Fruit fly (Drosophila melanogaster) whole organism, adult: Measurements from ENCODE around the gene CG3630.

Experiments used
- CG11617 ChIP-seq: fragments of 200-800 bp; sonication (Bioruptor generic); optimal IDR thresholded peaks from 2 replicates; lab custom pipeline; 2017; ENCODE audit warnings: mild to moderate bottlenecking, missing biosample characterization, missing genetic modification reagents, missing genetic modification characterization
- CG12768 ChIP-seq: fragments of 200-800 bp; sonication (Bioruptor generic); optimal IDR thresholded peaks from 2 replicates; lab custom pipeline; 2017; ENCODE audit warnings: missing biosample characterization, missing genetic modification characterization, mild to moderate bottlenecking, moderate library complexity, missing genetic modification reagents
- CG14711 ChIP-seq: fragments of 200-800 bp; sonication (Bioruptor generic); optimal IDR thresholded peaks from 2 replicates; lab custom pipeline; 2018; ENCODE audit warnings: missing biosample characterization, mild to moderate bottlenecking, missing genetic modification characterization, moderate library complexity
- CG1620 ChIP-seq: fragments of 200-800 bp; sonication (Bioruptor generic); optimal IDR thresholded peaks from 2 replicates; lab custom pipeline; 2016; ENCODE audit warnings: missing biosample characterization, missing genetic modification characterization
- CG33017 ChIP-seq: fragments of 200-800 bp; sonication (Bioruptor generic); optimal IDR thresholded peaks from 2 replicates; lab custom pipeline; 2018; ENCODE audit warnings: missing biosample characterization, mild to moderate bottlenecking, missing genetic modification characterization, moderate library complexity
- CG5204 ChIP-seq: fragments of 200-800 bp; sonication (Bioruptor generic); optimal IDR thresholded peaks from 2 replicates; lab custom pipeline; 2016; ENCODE audit warnings: missing biosample characterization, missing genetic modification characterization
- CG7045 ChIP-seq: fragments of 200-800 bp; sonication (Bioruptor generic); optimal IDR thresholded peaks from 2 replicates; lab custom pipeline; 2017; ENCODE audit warnings: missing biosample characterization, mild to moderate bottlenecking, missing genetic modification characterization
- CG7101 ChIP-seq: fragments of 200-800 bp; sonication (Bioruptor generic); optimal IDR thresholded peaks from 2 replicates; lab custom pipeline; 2018; ENCODE audit warnings: missing biosample characterization, mild to moderate bottlenecking, missing genetic modification characterization, moderate library complexity
- Clk ChIP-seq: fragments of 200-800 bp; sonication (Bioruptor generic); optimal IDR thresholded peaks from 2 replicates; lab custom pipeline; 2017; ENCODE audit warnings: missing biosample characterization, missing genetic modification characterization
- Crg-1 ChIP-seq: fragments of 200-800 bp; sonication (Bioruptor generic); optimal IDR thresholded peaks from 2 replicates; lab custom pipeline; 2016; ENCODE audit warnings: missing biosample characterization, missing genetic modification characterization
- Hr96 ChIP-seq: fragments of 200-800 bp; sonication (Bioruptor generic); optimal IDR thresholded peaks from 2 replicates; lab custom pipeline; 2016; ENCODE audit warnings: missing biosample characterization, missing genetic modification characterization
- Mnt ChIP-seq: fragments of 200-800 bp; sonication (Bioruptor generic); optimal IDR thresholded peaks from 2 replicates; lab custom pipeline; 2016; ENCODE audit warnings: missing biosample characterization, mild to moderate bottlenecking, missing genetic modification characterization
- bab1 ChIP-seq: fragments of 200-800 bp; sonication (Bioruptor generic); optimal IDR thresholded peaks from 3 replicates; lab custom pipeline; 2019; ENCODE audit warnings: missing biosample characterization, mild to moderate bottlenecking, missing genetic modification characterization, moderate library complexity
- cic ChIP-seq: fragments of 200-800 bp; sonication (Bioruptor generic); optimal IDR thresholded peaks from 2 replicates; lab custom pipeline; 2017; ENCODE audit warnings: missing biosample characterization, mild to moderate bottlenecking, missing genetic modification characterization, moderate library complexity
- cnc ChIP-seq, 2 experiments: fragments of >200 bp; optimal IDR thresholded peaks; 2 replicates each; lab custom pipeline; 2017
- kay ChIP-seq: fragments of 200-800 bp; sonication (Bioruptor generic); peaks from one replicate; lab custom pipeline; 2016; ENCODE audit warnings: missing biosample characterization, missing genetic modification characterization, borderline replicate concordance
- ovo ChIP-seq: fragments of 200-800 bp; sonication (Bioruptor generic); optimal IDR thresholded peaks from 2 replicates; lab custom pipeline; 2016; ENCODE audit warnings: missing biosample characterization, missing genetic modification characterization
- pad ChIP-seq: fragments of 200-800 bp; sonication (Bioruptor generic); optimal IDR thresholded peaks from 3 replicates; lab custom pipeline; 2017; ENCODE audit warnings: missing biosample characterization, missing genetic modification characterization, mild to moderate bottlenecking, moderate library complexity, missing genetic modification reagents
- tj ChIP-seq: fragments of 200-800 bp; sonication (Bioruptor generic); optimal IDR thresholded peaks from 3 replicates; lab custom pipeline; 2017; ENCODE audit warnings: missing biosample characterization, mild to moderate bottlenecking, missing genetic modification characterization, moderate library complexity
- toe ChIP-seq: fragments of 200-800 bp; sonication (Bioruptor generic); optimal IDR thresholded peaks from 2 replicates; lab custom pipeline; 2016; ENCODE audit warnings: missing biosample characterization, missing genetic modification characterization

Gene CG3630

dm6 chrX:2137587-2138341 lies 24.2 kb upstream of the CG3630 start:
- TF ChIP-seq CG7045 (GFP tag; lab: Kevin White, UChicago), result peak; percentile 98
- TF ChIP-seq ovo (GFP tag; lab: Kevin White, UChicago), result peak; percentile 97
- TF ChIP-seq kay (GFP tag; lab: Kevin White, UChicago), result peak; percentile 98
- peak; percentile 99 for TF ChIP-seq Hr96 (GFP tag; lab: Kevin White, UChicago)
- peak; percentile 98 for TF ChIP-seq CG14711
- peak; percentile 95 for TF ChIP-seq Crg-1 (GFP tag; lab: Kevin White, UChicago)
- TF ChIP-seq tj (GFP tag; lab: Kevin White, UChicago), result peak; percentile 90
- peak; percentile 93 for TF ChIP-seq pad
- TF ChIP-seq CG5204 (GFP tag; lab: Kevin White, UChicago), result peak; percentile 97
- peak; percentile 87 for TF ChIP-seq bab1 (GFP tag; lab: Kevin White, UChicago)
- TF ChIP-seq CG1620, result peak; percentile 98
- TF ChIP-seq Clk, result peak; percentile 98
- peak; percentile 99 for TF ChIP-seq CG11617 (GFP tag; lab: Kevin White, UChicago)
- peak; percentile 97 for TF ChIP-seq Mnt
- peak; percentile 98 for TF ChIP-seq toe (GFP tag; lab: Kevin White, UChicago)
- peak; percentile 100 for TF ChIP-seq CG7101 (tag; lab: Kevin White, UChicago)
- TF ChIP-seq cnc (optimal IDR thresholded peaks at IDR 0.05; lab: Kevin White, UChicago), result no peak
- TF ChIP-seq cic (GFP tag; lab: Kevin White, UChicago), result peak; percentile 81
- TF ChIP-seq CG33017 (tag; lab: Kevin White, UChicago), result peak; percentile 99
- peak; percentile 98 for TF ChIP-seq CG12768

DNA sequence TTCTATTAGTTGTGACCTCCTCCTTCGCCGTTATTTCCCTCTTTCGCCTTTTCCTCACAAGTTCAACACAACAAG lies 23.8 kb upstream of the CG3630 start, which contains the start of gene ph-p:
ph-p (minus strand) TSS at position 30 of the 75 bp plus-strand sequence.
- no peak for TF ChIP-seq pad
- no peak for TF ChIP-seq toe (GFP tag; lab: Kevin White, UChicago)
- no peak for TF ChIP-seq CG7101 (tag; lab: Kevin White, UChicago)
- TF ChIP-seq Clk, result no peak
- no peak for TF ChIP-seq ovo (GFP tag; lab: Kevin White, UChicago)
- no peak for TF ChIP-seq kay (GFP tag; lab: Kevin White, UChicago)
- TF ChIP-seq CG12768, result no peak
- no peak for TF ChIP-seq Hr96 (GFP tag; lab: Kevin White, UChicago)
- no peak for TF ChIP-seq Mnt
- no peak for TF ChIP-seq cic (GFP tag; lab: Kevin White, UChicago)
- TF ChIP-seq Crg-1 (GFP tag; lab: Kevin White, UChicago), result no peak
- TF ChIP-seq CG7045 (GFP tag; lab: Kevin White, UChicago), result no peak
- no peak for TF ChIP-seq CG5204 (GFP tag; lab: Kevin White, UChicago)
- TF ChIP-seq CG1620, result no peak
- TF ChIP-seq cnc (optimal IDR thresholded peaks at IDR 0.05; lab: Kevin White, UChicago), result no peak
- TF ChIP-seq CG33017 (tag; lab: Kevin White, UChicago), result no peak

- TF ChIP-seq CG5204 (GFP tag; lab: Kevin White, UChicago) (no peak), bab1 (GFP tag; lab: Kevin White, UChicago) (no peak), Mnt (peak; percentile 28), Hr96 (GFP tag; lab: Kevin White, UChicago) (no peak), pad (no peak), kay (GFP tag; lab: Kevin White, UChicago) (peak; percentile 81), CG7045 (GFP tag; lab: Kevin White, UChicago) (no peak), tj (GFP tag; lab: Kevin White, UChicago) (peak; percentile 56), cnc (optimal IDR thresholded peaks at IDR 0.05; lab: Kevin White, UChicago) (no peak), cic (GFP tag; lab: Kevin White, UChicago) (no peak)
Measured at dm6 chrX:2138417-2138816, 23.6 kb upstream of the CG3630 start.

DNA sequence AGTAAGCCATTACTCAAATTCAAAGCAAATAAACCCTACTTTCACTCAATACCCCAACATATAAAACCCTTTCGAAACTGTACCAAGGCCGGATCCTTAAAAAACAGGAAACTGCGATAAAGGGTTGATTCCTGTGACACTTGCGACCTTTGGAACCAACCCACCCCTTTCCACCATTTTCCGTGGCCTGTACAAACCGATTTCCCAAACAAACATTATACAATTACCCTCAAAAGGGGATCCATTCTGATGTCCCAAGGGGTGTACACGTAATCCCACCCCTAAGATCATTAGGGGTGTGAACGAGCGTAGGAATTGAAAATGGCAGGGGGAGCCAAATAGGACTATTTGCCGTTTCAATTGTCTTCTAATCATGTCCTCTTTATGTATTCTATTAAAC lies 22.4 kb upstream of the CG3630 start:
- TF ChIP-seq CG33017 (tag; lab: Kevin White, UChicago) (no peak), Clk (no peak)

DNA sequence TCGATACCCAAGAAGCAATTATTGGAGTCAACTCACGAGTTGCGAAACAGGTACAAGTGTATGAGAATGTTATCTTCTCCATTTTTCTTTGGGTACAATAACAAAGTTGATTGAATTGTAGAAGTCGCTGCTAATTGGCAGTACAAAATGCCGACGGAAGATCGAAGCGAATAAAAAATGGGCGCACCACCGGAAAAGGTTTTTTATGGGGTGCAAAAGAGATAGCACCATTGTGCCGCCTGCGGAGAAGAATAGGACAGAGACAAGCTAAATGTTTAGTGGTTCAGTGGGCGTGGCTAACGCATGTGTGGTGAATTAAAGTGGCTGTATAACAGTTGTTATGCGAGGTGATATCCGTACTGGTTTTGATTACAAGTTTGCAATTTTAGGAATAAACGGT lies 21.5 kb upstream of the CG3630 start:
- TF ChIP-seq Crg-1 (GFP tag; lab: Kevin White, UChicago) (no peak), pad (peak; percentile 61)

DNA sequence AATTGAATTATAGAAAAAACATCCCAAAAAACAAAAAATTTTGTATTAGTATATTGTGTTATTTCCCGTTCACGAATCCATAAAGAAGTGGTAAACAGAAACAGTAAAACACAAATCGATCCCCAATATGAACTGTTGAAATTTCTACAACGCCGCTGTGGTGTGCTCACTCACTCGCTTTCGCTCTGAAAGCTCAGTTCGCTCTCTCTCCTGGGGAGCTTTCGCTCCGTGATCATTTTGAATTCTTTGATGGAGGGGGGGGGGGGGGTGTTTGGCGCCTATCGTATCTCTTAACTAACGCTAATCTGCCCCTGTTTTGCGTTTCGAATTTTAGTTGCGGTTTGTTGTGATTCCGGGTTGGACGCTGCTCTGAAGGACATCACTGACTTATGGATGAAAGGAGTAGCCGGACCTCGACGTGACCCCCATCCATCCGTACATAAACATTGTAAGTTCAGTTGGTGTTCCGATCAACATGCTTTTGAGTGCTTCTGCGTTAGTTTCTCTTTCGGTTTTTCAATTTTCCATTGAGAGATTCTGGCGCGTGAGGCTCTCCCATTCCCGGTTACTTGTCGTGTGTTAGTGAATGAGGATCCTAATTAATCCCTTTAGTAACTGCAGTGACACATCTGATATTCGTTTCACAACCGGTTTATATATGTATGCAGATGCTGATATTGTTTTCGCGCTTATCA lies 20.7 kb upstream of the CG3630 start, which contains the start of gene D2hgdh:
D2hgdh (plus strand) TSS at position 331 of the 695 bp plus-strand sequence.
- TF ChIP-seq tj (GFP tag; lab: Kevin White, UChicago), result no peak
- peak; percentile 18 for TF ChIP-seq CG33017 (tag; lab: Kevin White, UChicago)
- no peak for TF ChIP-seq Clk
- no peak for TF ChIP-seq bab1 (GFP tag; lab: Kevin White, UChicago)
- no peak for TF ChIP-seq CG12768
- no peak for TF ChIP-seq Crg-1 (GFP tag; lab: Kevin White, UChicago)
- peak; percentile 62 for TF ChIP-seq pad
- TF ChIP-seq cic (GFP tag; lab: Kevin White, UChicago), result peak; percentile 88
- TF ChIP-seq CG7101 (tag; lab: Kevin White, UChicago), result peak; percentile 65
- no peak for TF ChIP-seq toe (GFP tag; lab: Kevin White, UChicago)
- peak; percentile 37 for TF ChIP-seq ovo (GFP tag; lab: Kevin White, UChicago)
- no peak for TF ChIP-seq kay (GFP tag; lab: Kevin White, UChicago)
- no peak for TF ChIP-seq CG7045 (GFP tag; lab: Kevin White, UChicago)
- no peak for TF ChIP-seq CG11617 (GFP tag; lab: Kevin White, UChicago)
- peak; percentile 21 for TF ChIP-seq CG14711
- TF ChIP-seq cnc (optimal IDR thresholded peaks at IDR 0.05; lab: Kevin White, UChicago), result no peak
- TF ChIP-seq CG5204 (GFP tag; lab: Kevin White, UChicago), result no peak
- no peak for TF ChIP-seq Hr96 (GFP tag; lab: Kevin White, UChicago)
